Fruit fly (Drosophila melanogaster) whole organism, embryonic: ENCODE measurements around the gene Dredd.

ENCODE experiments used
- Abd-B ChIP-seq: fragments of 200-800 bp; sonication (Bioruptor generic); optimal IDR thresholded peaks from 2 replicates; lab custom pipeline; 2018; ENCODE audit warnings: missing biosample characterization, mild to moderate bottlenecking, missing genetic modification characterization, moderate library complexity
- Antp ChIP-seq: fragments of 200-800 bp; sonication (Bioruptor generic); optimal IDR thresholded peaks from 3 replicates; lab custom pipeline; 2016; ENCODE audit warnings: missing biosample characterization, missing genetic modification characterization
- CG10274 ChIP-seq: fragments of 200-800 bp; sonication (Bioruptor generic); optimal IDR thresholded peaks from 3 replicates; lab custom pipeline; 2017; ENCODE audit warnings: missing biosample characterization, mild to moderate bottlenecking, missing genetic modification characterization
- CG11085 ChIP-seq: fragments of 200-800 bp; sonication (Bioruptor generic); IDR thresholded peaks from 2 replicates; pipeline ENCODE4 v1.3.6; 2022; ENCODE audit warnings: missing biosample characterization, missing genetic modification characterization
- CG12659 ChIP-seq: fragments of 200-800 bp; sonication (Bioruptor generic); optimal IDR thresholded peaks from 3 replicates; lab custom pipeline; 2017; ENCODE audit warnings: mild to moderate bottlenecking, missing biosample characterization, missing genetic modification reagents, missing genetic modification characterization
- CG12744 ChIP-seq: fragments of 200-800 bp; sonication (Bioruptor generic); optimal IDR thresholded peaks from 2 replicates; lab custom pipeline; 2016; ENCODE audit warnings: missing biosample characterization, missing genetic modification characterization
- CG12769 ChIP-seq: fragments of 200-800 bp; sonication (Bioruptor generic); optimal IDR thresholded peaks from 2 replicates; lab custom pipeline; 2019; ENCODE audit warnings: missing biosample characterization, mild to moderate bottlenecking, missing genetic modification characterization, moderate library complexity
- CG16863 ChIP-seq: fragments of 200-800 bp; sonication (Bioruptor generic); optimal IDR thresholded peaks from 3 replicates; lab custom pipeline; 2016; ENCODE audit warnings: missing biosample characterization, missing genetic modification characterization
- CG2678 ChIP-seq: fragments of 200-800 bp; sonication (Bioruptor generic); optimal IDR thresholded peaks from 3 replicates; lab custom pipeline; 2019; ENCODE audit warnings: missing biosample characterization, mild to moderate bottlenecking, missing genetic modification characterization, moderate library complexity
- CG31365 ChIP-seq: fragments of 200-800 bp; sonication (Bioruptor generic); optimal IDR thresholded peaks from 2 replicates; lab custom pipeline; 2018; ENCODE audit warnings: missing biosample characterization, mild to moderate bottlenecking, missing genetic modification characterization
- CG43689 ChIP-seq: fragments of 200-800 bp; sonication (Bioruptor generic); IDR thresholded peaks from 2 replicates; pipeline ENCODE4 v1.3.6; 2022; ENCODE audit warnings: missing biosample characterization, missing genetic modification characterization
- CG4404 ChIP-seq: fragments of 200-800 bp; sonication (Bioruptor generic); IDR thresholded peaks from 2 replicates; pipeline ENCODE4 v1.3.6; 2022; ENCODE audit warnings: missing biosample characterization, missing genetic modification characterization
- CG4424 ChIP-seq: fragments of 200-800 bp; sonication (Bioruptor generic); optimal IDR thresholded peaks from 3 replicates; lab custom pipeline; 2016; ENCODE audit warnings: missing biosample characterization, missing genetic modification characterization
- CG6654 ChIP-seq: fragments of 200-800 bp; sonication (Bioruptor generic); optimal IDR thresholded peaks from 2 replicates; lab custom pipeline; 2017; ENCODE audit warnings: missing biosample characterization, mild to moderate bottlenecking, missing genetic modification characterization
- CG6854 ChIP-seq: fragments of 200-800 bp; sonication (Bioruptor generic); optimal IDR thresholded peaks from 3 replicates; lab custom pipeline; 2017; ENCODE audit warnings: missing biosample characterization, mild to moderate bottlenecking, missing genetic modification characterization
- CG7271 ChIP-seq: fragments of 200-800 bp; sonication (Bioruptor generic); optimal IDR thresholded peaks from 2 replicates; lab custom pipeline; 2018; ENCODE audit warnings: missing biosample characterization, mild to moderate bottlenecking, missing genetic modification characterization, moderate library complexity
- CG7556 ChIP-seq: fragments of 200-800 bp; sonication (Bioruptor generic); optimal IDR thresholded peaks from 2 replicates; lab custom pipeline; 2017; ENCODE audit warnings: missing biosample characterization, mild to moderate bottlenecking, missing genetic modification characterization
- CG7928 ChIP-seq: fragments of 200-800 bp; sonication (Bioruptor generic); optimal IDR thresholded peaks from 2 replicates; lab custom pipeline; 2017; ENCODE audit warnings: missing biosample characterization, mild to moderate bottlenecking, missing genetic modification characterization
- CG8359 ChIP-seq: fragments of 200-800 bp; sonication (Bioruptor generic); optimal IDR thresholded peaks from 2 replicates; lab custom pipeline; 2017; ENCODE audit warnings: missing biosample characterization, mild to moderate bottlenecking, missing genetic modification characterization, borderline replicate concordance
- CG8924 ChIP-seq: fragments of 200-800 bp; optimal IDR thresholded peaks from 3 replicates; lab custom pipeline; 2019; ENCODE audit warnings: missing biosample characterization, mild to moderate bottlenecking, missing genetic modification characterization, moderate library complexity
- CHES-1-like ChIP-seq: fragments of 200-800 bp; sonication (Bioruptor generic); optimal IDR thresholded peaks from 2 replicates; lab custom pipeline; 2016; ENCODE audit warnings: missing biosample characterization, missing genetic modification characterization
- Chrac-16 ChIP-seq: fragments of 200-800 bp; sonication (Bioruptor generic); optimal IDR thresholded peaks from 3 replicates; lab custom pipeline; 2016; ENCODE audit warnings: missing biosample characterization, missing genetic modification characterization
- CoRest ChIP-seq: fragments of 200-800 bp; sonication (Bioruptor generic); optimal IDR thresholded peaks from 3 replicates; lab custom pipeline; 2018; ENCODE audit warnings: missing biosample characterization, mild to moderate bottlenecking, missing genetic modification characterization, moderate library complexity
- D19A ChIP-seq: fragments of 200-800 bp; optimal IDR thresholded peaks from 3 replicates; lab custom pipeline; 2019; ENCODE audit warnings: missing biosample characterization, mild to moderate bottlenecking, missing genetic modification characterization, moderate library complexity
- Dad ChIP-seq: fragments of 200-800 bp; sonication (Bioruptor generic); optimal IDR thresholded peaks from 3 replicates; lab custom pipeline; 2016; ENCODE audit warnings: missing biosample characterization, missing genetic modification characterization
- Dip2 ChIP-seq: fragments of 200-800 bp; sonication (Bioruptor generic); IDR thresholded peaks from 2 replicates; pipeline ENCODE4 v1.3.6; 2022; ENCODE audit warnings: missing biosample characterization, missing genetic modification characterization
- Doc3 ChIP-seq: fragments of 200-800 bp; sonication (Bioruptor generic); IDR thresholded peaks from 3 replicates; pipeline ENCODE4 v1.3.6; 2022; ENCODE audit warnings: missing biosample characterization, missing genetic modification characterization; ENCODE audit not compliant: partially characterized antibody
- Ets97D ChIP-seq: fragments of 200-800 bp; sonication (Bioruptor generic); optimal IDR thresholded peaks from 3 replicates; lab custom pipeline; 2016; ENCODE audit warnings: missing biosample characterization, missing genetic modification characterization
- Hand ChIP-seq: fragments of 200-800 bp; sonication (Bioruptor generic); optimal IDR thresholded peaks from 2 replicates; lab custom pipeline; 2017; ENCODE audit warnings: mild to moderate bottlenecking, missing biosample characterization, missing genetic modification reagents, missing genetic modification characterization
- Hsf ChIP-seq: fragments of 200-800 bp; sonication (Bioruptor generic); optimal IDR thresholded peaks from 3 replicates; lab custom pipeline; 2016; ENCODE audit warnings: missing biosample characterization, missing genetic modification characterization
- Neu2 ChIP-seq: fragments of 200-800 bp; sonication (Bioruptor generic); optimal IDR thresholded peaks from 3 replicates; lab custom pipeline; 2016; ENCODE audit warnings: missing biosample characterization, missing genetic modification characterization, borderline replicate concordance
- Pdp1 ChIP-seq, 2 experiments: fragments of 200-800 bp; sonication (Bioruptor generic); optimal IDR thresholded peaks; 3 replicates each; lab custom pipeline; 2016; ENCODE audit warnings: missing biosample characterization in 2 of 2, missing genetic modification characterization in 2 of 2, mild to moderate bottlenecking in 1 of 2, moderate library complexity in 1 of 2
- Ptx1 ChIP-seq: fragments of 200-800 bp; sonication (Bioruptor generic); IDR thresholded peaks from 2 replicates; pipeline ENCODE4 v1.3.6; 2022; ENCODE audit warnings: missing biosample characterization, missing genetic modification characterization
- Vsx1 ChIP-seq: fragments of 200-800 bp; sonication (Bioruptor generic); optimal IDR thresholded peaks from 2 replicates; lab custom pipeline; 2017; ENCODE audit warnings: missing biosample characterization, mild to moderate bottlenecking, missing genetic modification characterization, missing genetic modification reagents
- ato ChIP-seq: fragments of 200-800 bp; sonication (Bioruptor generic); IDR thresholded peaks from 2 replicates; pipeline ENCODE4 v1.3.6; 2022; ENCODE audit warnings: missing biosample characterization, missing genetic modification characterization; ENCODE audit not compliant: partially characterized antibody
- bab2 ChIP-seq: fragments of 200-800 bp; sonication (Bioruptor generic); optimal IDR thresholded peaks from 2 replicates; lab custom pipeline; 2016; ENCODE audit warnings: missing biosample characterization, missing genetic modification characterization
- bcd ChIP-seq: fragments of 200-800 bp; sonication (Bioruptor generic); optimal IDR thresholded peaks from 2 replicates; lab custom pipeline; 2017; ENCODE audit warnings: missing biosample characterization, mild to moderate bottlenecking, missing genetic modification characterization
- eve ChIP-seq, 2 experiments: fragments of >200 bp; optimal IDR thresholded peaks; 2 replicates each; lab custom pipeline; 2017; ENCODE audit warnings: missing biosample characterization in 2 of 2, missing genetic modification characterization in 2 of 2
- gem ChIP-seq: fragments of 200-800 bp; sonication (Bioruptor generic); optimal IDR thresholded peaks from 2 replicates; lab custom pipeline; 2019; ENCODE audit warnings: missing biosample characterization, mild to moderate bottlenecking, missing genetic modification characterization, moderate library complexity
- grau ChIP-seq: fragments of 200-800 bp; optimal IDR thresholded peaks from 3 replicates; lab custom pipeline; 2019; ENCODE audit warnings: missing biosample characterization, mild to moderate bottlenecking, missing genetic modification characterization, moderate library complexity
- ham ChIP-seq: fragments of 200-800 bp; sonication (Bioruptor generic); IDR thresholded peaks from 2 replicates; pipeline ENCODE4 v1.3.6; 2022; ENCODE audit warnings: missing biosample characterization, missing genetic modification characterization
- inv ChIP-seq: fragments of 200-800 bp; sonication (Bioruptor generic); IDR thresholded peaks from 2 replicates; pipeline ENCODE4 v1.3.6; 2022; ENCODE audit warnings: missing biosample characterization, missing genetic modification characterization; ENCODE audit not compliant: partially characterized antibody
- lab ChIP-seq: fragments of 200-800 bp; sonication (Bioruptor generic); optimal IDR thresholded peaks from 3 replicates; lab custom pipeline; 2017; ENCODE audit warnings: missing biosample characterization, missing genetic modification characterization, mild to moderate bottlenecking, moderate library complexity, missing genetic modification reagents
- mam ChIP-seq: fragments of 200-800 bp; sonication (Bioruptor generic); optimal IDR thresholded peaks from 3 replicates; lab custom pipeline; 2016; ENCODE audit warnings: missing biosample characterization, missing genetic modification characterization
- otp ChIP-seq: fragments of 200-800 bp; sonication (Bioruptor generic); IDR thresholded peaks from 3 replicates; pipeline ENCODE4, ENCODE4 v1.3.6; 2022; ENCODE audit warnings: missing biosample characterization, missing genetic modification characterization
- peb ChIP-seq: fragments of 200-800 bp; sonication (Bioruptor generic); IDR thresholded peaks from 2 replicates; pipeline ENCODE4 v1.3.6; 2022; ENCODE audit warnings: missing biosample characterization, missing genetic modification characterization
- row ChIP-seq: fragments of 200-800 bp; sonication (Bioruptor generic); IDR thresholded peaks from 3 replicates; pipeline ENCODE4 v1.3.6; 2022; ENCODE audit warnings: missing biosample characterization, missing genetic modification characterization
- sens ChIP-seq: fragments of 200-800 bp; sonication (Bioruptor generic); peaks from one replicate; lab custom pipeline; 2016; ENCODE audit warnings: missing biosample characterization, missing genetic modification characterization
- tgo ChIP-seq: fragments of 200-800 bp; sonication (Bioruptor generic); IDR thresholded peaks from 3 replicates; pipeline ENCODE4 v1.3.6; 2022; ENCODE audit warnings: missing biosample characterization, missing genetic modification characterization
- tna ChIP-seq: fragments of 200-800 bp; sonication (Bioruptor generic); IDR thresholded peaks from 2 replicates; pipeline ENCODE4 v1.3.6; 2022; ENCODE audit warnings: missing biosample characterization, missing genetic modification characterization; ENCODE audit not compliant: partially characterized antibody
- vfl ChIP-seq: fragments of 200-800 bp; sonication (Bioruptor generic); optimal IDR thresholded peaks from 2 replicates; lab custom pipeline; 2016; ENCODE audit warnings: missing biosample characterization, missing genetic modification characterization

Gene Dredd

DNA sequence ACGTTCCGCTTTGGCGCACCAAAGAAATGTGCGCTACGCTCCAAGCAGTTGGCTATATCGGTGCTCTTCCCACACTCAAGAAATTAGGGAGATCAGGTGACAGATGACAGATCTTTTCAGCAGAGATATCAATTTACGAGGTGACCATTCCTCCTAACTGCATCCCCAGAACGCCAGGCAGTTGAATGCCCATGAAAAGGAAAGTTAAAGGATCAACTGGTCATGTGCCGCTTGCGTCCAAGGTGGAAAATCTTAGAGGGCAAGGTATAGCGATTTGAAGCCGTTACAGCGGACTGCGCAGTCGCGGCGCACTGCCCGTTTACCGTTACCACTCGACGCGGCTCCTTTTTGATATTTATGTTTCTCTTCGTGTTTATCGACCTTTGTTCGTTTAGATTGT, 16.8 kb downstream of the Dredd start (continued):
- TF ChIP-seq Abd-B (GFP tag; lab: Kevin White, UChicago) (no peak), CG7556 (peak; percentile 15), bab2 (GFP tag; lab: Kevin White, UChicago) (peak; percentile 48), Dip2 (no peak), CG4404 (peak; percentile 20; the same call in 1 of the 2 replicates), peb (GFP tag; lab: Robert Waterston, UW) (no peak), CG12744 (GFP tag; lab: Kevin White, UChicago) (no peak), Doc3 (no peak), Dad (GFP tag; lab: Kevin White, UChicago) (peak; percentile 10), vfl (GFP tag; lab: Kevin White, UChicago) (peak; percentile 35), CG11085 (GFP tag; lab: Robert Waterston, UW) (no peak), Ets97D (peak; percentile 7), tgo (GFP tag; lab: Robert Waterston, UW) (peak; percentile 28; the same call in 1 of the 3 replicates), grau (tag; lab: Kevin White, UChicago) (peak; percentile 45), tna (GFP tag; lab: Robert Waterston, UW) (no peak), eve (GFP tag; optimal IDR thresholded peaks at IDR 0.05; lab: Kevin White, UChicago) (no peak), CG12769 (peak; percentile 10), CG7928 (GFP tag; lab: Kevin White, UChicago) (no peak), CG16863 (peak; percentile 9), Hsf (GFP tag; lab: Kevin White, UChicago) (peak; percentile 28), Neu2 (no peak), gem (tag; lab: Kevin White, UChicago) (peak; percentile 55), CG8359 (GFP tag; lab: Kevin White, UChicago) (no peak), CG6854 (no peak), CG10274 (GFP tag; lab: Kevin White, UChicago) (peak; percentile 98), CG8924 (tag; lab: Kevin White, UChicago) (peak; percentile 26), ham (GFP tag; lab: Robert Waterston, UW) (no peak), Vsx1 (no peak), ato (GFP tag; lab: Robert Waterston, UW) (no peak), Hand (GFP tag; lab: Kevin White, UChicago) (no peak), CG6654 (GFP tag; lab: Kevin White, UChicago) (no peak), bcd (GFP tag; lab: Kevin White, UChicago) (no peak), inv (GFP tag; lab: Robert Waterston, UW) (no peak), lab (GFP tag; lab: Kevin White, UChicago) (peak; percentile 1), sens (GFP tag; lab: Kevin White, UChicago) (peak; percentile 72), mam (GFP tag; lab: Kevin White, UChicago) (peak; percentile 39), CoRest (tag; lab: Kevin White, UChicago) (peak; percentile 20), CG31365 (no peak), otp (GFP tag; lab: Robert Waterston, UW) (no peak), CG7271 (tag; lab: Kevin White, UChicago) (no peak), CG43689 (GFP tag; lab: Robert Waterston, UW) (no peak), Chrac-16 (peak; percentile 35), Pdp1 (GFP tag; optimal IDR thresholded peaks at IDR 0.05; lab: Kevin White, UChicago) (peak in 1 of 2 experiments; percentile 29), CHES-1-like (no peak), Antp (GFP tag; lab: Kevin White, UChicago) (peak; percentile 45), D19A (tag; lab: Kevin White, UChicago) (peak; percentile 34), row (GFP tag; lab: Robert Waterston, UW) (peak; percentile 60), CG12659 (GFP tag; lab: Kevin White, UChicago) (peak; percentile 3), CG2678 (peak; percentile 47), CG4424 (peak; percentile 7), Ptx1 (GFP tag; lab: Robert Waterston, UW) (peak; percentile 46; the same call in 1 of the 2 replicates)
